Fruit fly (Drosophila melanogaster) whole organism, wandering third instar larva: Measurements from ENCODE around the gene Prm.

Experiments
- Abd-B ChIP-seq: fragments of >200 bp; optimal IDR thresholded peaks from 2 replicates; lab custom pipeline; 2017; ENCODE audit warnings: missing biosample characterization, missing genetic modification characterization
- CG32264 ChIP-seq: fragments of 200-800 bp; sonication (Bioruptor generic); optimal IDR thresholded peaks from 2 replicates; lab custom pipeline; 2016; ENCODE audit warnings: missing biosample characterization, missing genetic modification characterization
- CG9705 ChIP-seq: fragments of 200-800 bp; sonication (Bioruptor generic); optimal IDR thresholded peaks from 2 replicates; lab custom pipeline; 2018; ENCODE audit warnings: missing biosample characterization, mild to moderate bottlenecking, missing genetic modification characterization
- CrebA ChIP-seq: fragments of 200-800 bp; sonication (Bioruptor generic); optimal IDR thresholded peaks from 2 replicates; lab custom pipeline; 2016; ENCODE audit warnings: missing biosample characterization, mild to moderate bottlenecking, missing genetic modification characterization, borderline replicate concordance
- Dfd ChIP-seq: fragments of >200 bp; optimal IDR thresholded peaks from 2 replicates; lab custom pipeline; 2017; ENCODE audit warnings: missing biosample characterization, missing genetic modification characterization
- Dif ChIP-seq: fragments of 200-275, 200-300 bp; sonication (Bioruptor generic); optimal IDR thresholded peaks from 2 replicates; lab custom pipeline; 2018; ENCODE audit warnings: missing biosample characterization, missing genetic modification characterization; ENCODE audit not compliant: partially characterized antibody
- GATAd ChIP-seq: sonication (Bioruptor generic); optimal IDR thresholded peaks from 2 replicates; lab custom pipeline; 2016; ENCODE audit warnings: missing biosample characterization, missing genetic modification characterization
- HLH106 ChIP-seq: fragments of 200-800 bp; optimal IDR thresholded peaks from 3 replicates; lab custom pipeline; 2019; ENCODE audit warnings: missing biosample characterization, mild to moderate bottlenecking, missing genetic modification characterization, moderate library complexity
- Hnf4 ChIP-seq: fragments of 200-800 bp; sonication (Bioruptor generic); optimal IDR thresholded peaks from 2 replicates; lab custom pipeline; 2016; ENCODE audit warnings: missing biosample characterization, mild to moderate bottlenecking, missing genetic modification characterization
- Hr78 ChIP-seq: fragments of >200 bp; optimal IDR thresholded peaks from 2 replicates; lab custom pipeline; 2017; ENCODE audit warnings: missing biosample characterization, missing genetic modification characterization
- Hr83 ChIP-seq: fragments of 200-300 bp; sonication (Bioruptor generic); optimal IDR thresholded peaks from 2 replicates; lab custom pipeline; 2016; ENCODE audit warnings: missing biosample characterization, mild to moderate bottlenecking, missing genetic modification characterization, moderate library complexity; ENCODE audit not compliant: poor library complexity, severe bottlenecking
- Jra ChIP-seq: sonication (Bioruptor generic); optimal IDR thresholded peaks from 2 replicates; lab custom pipeline; 2016; ENCODE audit warnings: missing biosample characterization, missing genetic modification characterization
- Mio ChIP-seq: sonication (Bioruptor generic); optimal IDR thresholded peaks from 2 replicates; lab custom pipeline; 2016; ENCODE audit warnings: missing biosample characterization, missing genetic modification characterization
- Myc ChIP-seq: fragments of >200 bp; optimal IDR thresholded peaks from 2 replicates; lab custom pipeline; 2017
- N ChIP-seq: fragments of >200 bp; optimal IDR thresholded peaks from 2 replicates; lab custom pipeline; 2018; ENCODE audit warnings: missing biosample characterization, missing external identifiers, missing genetic modification characterization
- OdsH ChIP-seq: fragments of 200-800 bp; sonication (Bioruptor generic); optimal IDR thresholded peaks from 2 replicates; lab custom pipeline; 2016; ENCODE audit warnings: missing biosample characterization, mild to moderate bottlenecking, missing genetic modification characterization
- Rel ChIP-seq, 2 experiments: fragments of 200-800 bp; sonication (Bioruptor generic) in 1 of 2; optimal IDR thresholded peaks; 2 replicates in 1 of 2; 3 replicates in 1 of 2; lab custom pipeline; 2016 to 2019; ENCODE audit warnings: mild to moderate bottlenecking in 2 of 2, missing biosample characterization in 2 of 2, missing genetic modification characterization in 2 of 2, moderate library complexity in 1 of 2
- Sp1 ChIP-seq: fragments of 200-800 bp; sonication (Bioruptor generic); optimal IDR thresholded peaks from 3 replicates; lab custom pipeline; 2019; ENCODE audit warnings: missing biosample characterization, mild to moderate bottlenecking, missing genetic modification characterization, moderate library complexity
- Vsx2 ChIP-seq: fragments of 200-300, 225-300 bp; sonication (Bioruptor generic); optimal IDR thresholded peaks from 2 replicates; lab custom pipeline; 2018; ENCODE audit warnings: missing biosample characterization, missing genetic modification characterization; ENCODE audit not compliant: partially characterized antibody
- br ChIP-seq: fragments of 200-800 bp; sonication (Bioruptor generic); optimal IDR thresholded peaks from 2 replicates; lab custom pipeline; 2016; ENCODE audit warnings: missing biosample characterization, missing genetic modification characterization
- brk ChIP-seq: fragments of 200-800 bp; sonication (Bioruptor generic); optimal IDR thresholded peaks from 2 replicates; lab custom pipeline; 2016; ENCODE audit warnings: missing biosample characterization, mild to moderate bottlenecking, missing genetic modification characterization
- dl ChIP-seq, 2 experiments: fragments of 175-275, 200-275 bp in 1 of 2; fragments of 200-275 bp in 1 of 2; sonication (Bioruptor generic); optimal IDR thresholded peaks; lab custom pipeline; 2018; ENCODE audit warnings: mild to moderate bottlenecking in 2 of 2, missing biosample characterization in 2 of 2, missing genetic modification characterization in 2 of 2, moderate library complexity in 2 of 2; ENCODE audit not compliant: partially characterized antibody in 2 of 2, insufficient read depth in 1 of 2
- dmrt93B ChIP-seq: fragments of 200-800 bp; sonication (Bioruptor generic); optimal IDR thresholded peaks from 2 replicates; lab custom pipeline; 2018; ENCODE audit warnings: missing biosample characterization, mild to moderate bottlenecking, missing genetic modification characterization
- dsf ChIP-seq: sonication (Bioruptor generic); optimal IDR thresholded peaks from 2 replicates; lab custom pipeline; 2016; ENCODE audit warnings: missing biosample characterization, missing genetic modification characterization, borderline replicate concordance
- ey ChIP-seq: fragments of 200-800 bp; sonication (Bioruptor generic); optimal IDR thresholded peaks from 2 replicates; lab custom pipeline; 2016; ENCODE audit warnings: missing biosample characterization, missing genetic modification characterization
- foxo ChIP-seq, 2 experiments: fragments of 200-800 bp; sonication (Bioruptor generic); optimal IDR thresholded peaks; 2 replicates in 1 of 2; 3 replicates in 1 of 2; lab custom pipeline; 2016 to 2017; ENCODE audit warnings: missing biosample characterization in 2 of 2, missing genetic modification characterization in 2 of 2
- fru ChIP-seq: fragments of 200-800 bp; sonication (Bioruptor generic); optimal IDR thresholded peaks from 3 replicates; lab custom pipeline; 2016; ENCODE audit warnings: missing biosample characterization, mild to moderate bottlenecking, missing genetic modification characterization
- h ChIP-seq: fragments of 200-800 bp; sonication (Bioruptor generic); optimal IDR thresholded peaks from 3 replicates; lab custom pipeline; 2016; ENCODE audit warnings: missing biosample characterization, mild to moderate bottlenecking, missing genetic modification characterization
- jim ChIP-seq: fragments of 175-275, 200-325 bp; sonication (Bioruptor generic); optimal IDR thresholded peaks from 2 replicates; lab custom pipeline; 2016; ENCODE audit warnings: missing biosample characterization, mild to moderate bottlenecking, missing genetic modification characterization
- lola ChIP-seq: fragments of >200 bp; optimal IDR thresholded peaks from 2 replicates; lab custom pipeline; 2017; ENCODE audit warnings: missing biosample characterization, missing genetic modification characterization
- pan ChIP-seq: fragments of >200 bp; optimal IDR thresholded peaks from 2 replicates; lab custom pipeline; 2017
- psq ChIP-seq: fragments of 200-800 bp; sonication (Bioruptor generic); optimal IDR thresholded peaks from 3 replicates; lab custom pipeline; 2017; ENCODE audit warnings: missing biosample characterization, mild to moderate bottlenecking, missing genetic modification characterization, moderate library complexity
- rgr ChIP-seq: fragments of 200-800 bp; sonication (Bioruptor generic); optimal IDR thresholded peaks from 3 replicates; lab custom pipeline; 2016; ENCODE audit warnings: missing biosample characterization, mild to moderate bottlenecking, missing genetic modification characterization
- sage ChIP-seq: fragments of 200-800 bp; sonication (Bioruptor generic); optimal IDR thresholded peaks from 2 replicates; lab custom pipeline; 2016; ENCODE audit warnings: missing biosample characterization, mild to moderate bottlenecking, missing genetic modification characterization
- sv ChIP-seq: fragments of 200-800 bp; sonication (Bioruptor generic); optimal IDR thresholded peaks from 3 replicates; lab custom pipeline; 2016; ENCODE audit warnings: missing biosample characterization, missing genetic modification characterization
- tai ChIP-seq: sonication (Bioruptor generic); optimal IDR thresholded peaks from 2 replicates; lab custom pipeline; 2016; ENCODE audit warnings: missing biosample characterization, missing genetic modification characterization
- usp ChIP-seq: fragments of >200 bp; optimal IDR thresholded peaks from 2 replicates; lab custom pipeline; 2017; ENCODE audit warnings: missing biosample characterization, missing genetic modification characterization
- woc ChIP-seq: sonication (Bioruptor generic); optimal IDR thresholded peaks from 2 replicates; lab custom pipeline; 2016; ENCODE audit warnings: missing biosample characterization, mild to moderate bottlenecking, missing genetic modification characterization

The Prm gene

DNA sequence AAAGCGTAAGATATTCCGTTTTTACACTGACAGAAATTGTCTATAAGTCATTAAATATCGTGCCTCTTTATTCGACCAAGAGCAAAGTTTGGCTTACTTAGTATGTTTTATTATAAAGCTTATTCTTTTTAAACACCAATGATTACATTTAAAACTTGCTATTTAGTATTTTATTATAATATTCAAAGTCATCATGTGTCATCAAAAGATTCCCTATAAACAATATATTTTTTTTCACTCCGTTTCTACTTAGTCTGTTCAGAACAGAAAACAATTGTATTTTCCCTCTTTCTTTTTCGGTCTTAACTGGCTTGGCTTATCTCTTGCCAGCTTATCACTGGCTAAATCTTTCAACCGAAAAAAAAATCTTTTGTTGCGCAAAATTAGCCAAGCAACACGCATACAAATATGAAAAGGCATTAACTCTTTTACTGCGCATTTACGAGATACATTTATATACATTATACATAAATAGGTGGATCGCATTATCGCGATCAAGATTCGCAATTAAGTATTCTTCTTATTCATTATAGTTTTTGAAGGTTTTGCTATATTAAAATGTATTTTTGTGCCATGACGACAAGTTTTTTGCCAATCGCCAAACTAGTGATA lies 32.3 kb upstream of the Prm start:
- TF ChIP-seq N (GFP tag; lab: Kevin White, UChicago) = no peak
- TF ChIP-seq brk (GFP tag; lab: Kevin White, UChicago) = peak; percentile 31
- TF ChIP-seq Dfd (GFP tag; lab: Kevin White, UChicago) = no peak
- TF ChIP-seq Sp1 (GFP tag; lab: Kevin White, UChicago) = no peak
- no peak for TF ChIP-seq dsf (GFP tag; lab: Kevin White, UChicago)
- TF ChIP-seq usp = no peak
- TF ChIP-seq ey = peak; percentile 1
- no peak for TF ChIP-seq Hr78 (GFP tag; lab: Kevin White, UChicago)
- no peak for TF ChIP-seq tai
- TF ChIP-seq GATAd (GFP tag; lab: Kevin White, UChicago) = no peak
- TF ChIP-seq dl (GFP tag; optimal IDR thresholded peaks at IDR 0.05; lab: Kevin White, UChicago; ENCODE audit: insufficient read depth in 1 of 2, partially characterized antibody in 2 of 2) = no peak
- peak; percentile 24 for TF ChIP-seq psq
- peak; percentile 24 for TF ChIP-seq HLH106 (tag; lab: Kevin White, UChicago)
- TF ChIP-seq CG9705 = no peak
- no peak for TF ChIP-seq sv (GFP tag; lab: Kevin White, UChicago)
- TF ChIP-seq sage (GFP tag; lab: Kevin White, UChicago) = peak; percentile 23
- peak; percentile 64 for TF ChIP-seq Vsx2 (GFP tag; lab: Kevin White, UChicago)
- TF ChIP-seq lola (GFP tag; lab: Kevin White, UChicago) = no peak
- TF ChIP-seq Abd-B (GFP tag; lab: Kevin White, UChicago) = no peak
- TF ChIP-seq Mio (GFP tag; lab: Kevin White, UChicago) = no peak
- TF ChIP-seq foxo (GFP tag; optimal IDR thresholded peaks at IDR 0.05; lab: Kevin White, UChicago) = peak in 1 of 2 experiments; percentile 4
- no peak for TF ChIP-seq Jra (GFP tag; lab: Kevin White, UChicago)
- TF ChIP-seq CrebA (GFP tag; lab: Kevin White, UChicago) = no peak
- TF ChIP-seq h = peak; percentile 3
- TF ChIP-seq Hr83 (GFP tag; lab: Kevin White, UChicago) = no peak
- TF ChIP-seq Myc (lab: Kevin White, UChicago) = no peak
- TF ChIP-seq Rel (GFP tag; optimal IDR thresholded peaks at IDR 0.05; lab: Kevin White, UChicago) = no peak
- TF ChIP-seq Rel (tag; optimal IDR thresholded peaks at IDR 0.05; lab: Kevin White, UChicago) = peak; percentile 96
- TF ChIP-seq Dif (GFP tag; lab: Kevin White, UChicago) = no peak
- TF ChIP-seq rgr (GFP tag; lab: Kevin White, UChicago) = peak; percentile 13
- TF ChIP-seq pan (lab: Kevin White, UChicago) = no peak
- no peak for TF ChIP-seq CG32264 (GFP tag; lab: Kevin White, UChicago)
- TF ChIP-seq Hnf4 (GFP tag; lab: Kevin White, UChicago) = no peak
- no peak for TF ChIP-seq woc
- TF ChIP-seq jim (GFP tag; lab: Kevin White, UChicago) = no peak
- no peak for TF ChIP-seq fru (GFP tag; lab: Kevin White, UChicago)
- TF ChIP-seq dmrt93B (GFP tag; lab: Kevin White, UChicago) = no peak
- no peak for TF ChIP-seq br (GFP tag; lab: Kevin White, UChicago)
- TF ChIP-seq OdsH (GFP tag; lab: Kevin White, UChicago) = peak; percentile 16

DNA sequence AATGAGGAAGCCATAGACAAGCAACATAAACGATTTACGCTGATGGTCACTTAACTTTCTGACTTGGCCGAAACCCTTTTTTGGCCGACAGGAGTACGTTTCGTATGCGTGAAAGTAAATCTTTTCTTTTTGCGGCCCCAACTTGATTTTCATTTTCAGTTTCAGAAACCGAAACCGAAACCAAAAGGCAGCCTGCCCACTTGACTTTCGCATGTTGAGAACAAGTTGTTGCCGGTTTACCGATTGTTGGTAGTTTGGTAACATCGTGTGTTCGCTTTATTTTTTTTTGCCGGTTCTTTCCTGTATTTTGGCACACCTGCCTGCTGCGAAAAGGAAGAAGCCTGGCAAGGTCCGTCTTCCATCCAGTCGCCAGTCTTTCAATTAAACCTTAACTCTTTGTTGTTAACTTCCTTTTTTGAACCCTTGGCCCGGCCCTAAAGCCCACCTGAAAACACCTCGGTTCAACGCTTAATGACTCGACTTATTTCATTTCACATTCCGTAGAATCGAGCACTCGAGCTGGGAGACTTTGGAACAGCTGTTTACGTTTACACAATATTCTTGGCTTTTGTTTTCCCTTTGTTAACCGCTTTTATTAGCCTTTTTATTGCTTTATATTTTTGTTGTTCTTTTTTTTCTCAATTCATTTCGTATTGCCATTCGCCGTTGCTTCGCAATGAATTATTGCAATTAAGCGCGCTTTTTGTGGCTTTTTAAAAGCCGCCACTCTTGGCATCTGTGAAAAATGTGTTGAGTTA lies 30.0 kb upstream of the Prm start:
- no peak for TF ChIP-seq CG9705
- TF ChIP-seq Dfd (GFP tag; lab: Kevin White, UChicago) = no peak
- TF ChIP-seq Hr78 (GFP tag; lab: Kevin White, UChicago) = no peak
- peak; percentile 5 for TF ChIP-seq Vsx2 (GFP tag; lab: Kevin White, UChicago)
- TF ChIP-seq lola (GFP tag; lab: Kevin White, UChicago) = no peak
- TF ChIP-seq dmrt93B (GFP tag; lab: Kevin White, UChicago) = no peak
- TF ChIP-seq N (GFP tag; lab: Kevin White, UChicago) = no peak
- TF ChIP-seq usp = no peak
- TF ChIP-seq HLH106 (tag; lab: Kevin White, UChicago) = no peak
- no peak for TF ChIP-seq woc
- TF ChIP-seq fru (GFP tag; lab: Kevin White, UChicago) = peak; percentile 40
- no peak for TF ChIP-seq pan (lab: Kevin White, UChicago)
- TF ChIP-seq CrebA (GFP tag; lab: Kevin White, UChicago) = peak; percentile 49
- TF ChIP-seq Rel (GFP tag; optimal IDR thresholded peaks at IDR 0.05; lab: Kevin White, UChicago) = no peak
- TF ChIP-seq Rel (tag; optimal IDR thresholded peaks at IDR 0.05; lab: Kevin White, UChicago) = peak; percentile 2
- no peak for TF ChIP-seq OdsH (GFP tag; lab: Kevin White, UChicago)
- TF ChIP-seq psq = peak; percentile 74
- peak; percentile 10 for TF ChIP-seq br (GFP tag; lab: Kevin White, UChicago)
- TF ChIP-seq CG32264 (GFP tag; lab: Kevin White, UChicago) = no peak
- TF ChIP-seq Hnf4 (GFP tag; lab: Kevin White, UChicago) = peak; percentile 10
- TF ChIP-seq rgr (GFP tag; lab: Kevin White, UChicago) = peak; percentile 25
- TF ChIP-seq sage (GFP tag; lab: Kevin White, UChicago) = no peak
- TF ChIP-seq Mio (GFP tag; lab: Kevin White, UChicago) = no peak
- TF ChIP-seq Sp1 (GFP tag; lab: Kevin White, UChicago) = peak; percentile 44
